Worm (Caenorhabditis elegans) whole organism, L2 larva: ENCODE data around the gene F46C5.7.
A peak's percentile ranks its signal among the peaks of the same experiment; 100 is the strongest.

Experiments used
- C34F6.9 ChIP-seq: fragments of 150-350 bp; optimal IDR thresholded peaks from 2 replicates; lab custom pipeline; 2014; ENCODE audit warnings: missing biosample characterization, missing genetic modification characterization
- F13H6.1 ChIP-seq: sonication (generic microtip); optimal IDR thresholded peaks from 2 replicates; lab custom pipeline; 2016; ENCODE audit warnings: missing genetic modification characterization, missing compliant biosample characterization
- Y55F3AM.14 ChIP-seq: fragments of 200-800 bp; sonication (Bioruptor generic); optimal IDR thresholded peaks from 2 replicates; lab custom pipeline; 2018; ENCODE audit warnings: mild to moderate bottlenecking, missing genetic modification characterization, missing compliant biosample characterization
- ZK546.5 ChIP-seq: sonication (generic microtip); optimal IDR thresholded peaks from 2 replicates; lab custom pipeline; 2017; ENCODE audit warnings: missing biosample characterization, missing genetic modification characterization
- alr-1 ChIP-seq: fragments of 150-350 bp; optimal IDR thresholded peaks from 2 replicates; lab custom pipeline; 2014; ENCODE audit warnings: missing biosample characterization, missing genetic modification characterization
- ama-1 ChIP-seq: fragments of 150-350 bp; optimal IDR thresholded peaks from 2 replicates; lab custom pipeline; 2018; ENCODE audit warnings: inconsistent platforms
- crh-2 ChIP-seq: sonication (generic microtip); optimal IDR thresholded peaks from 2 replicates; lab custom pipeline; 2017; ENCODE audit warnings: missing biosample characterization, missing genetic modification characterization
- egl-27 ChIP-seq: sonication (generic microtip); optimal IDR thresholded peaks from 3 replicates; lab custom pipeline; 2017; ENCODE audit warnings: missing biosample characterization, missing genetic modification reagents, missing genetic modification characterization
- elt-1 ChIP-seq: fragments of 150-350 bp; optimal IDR thresholded peaks from 2 replicates; lab custom pipeline; 2014; ENCODE audit warnings: missing biosample characterization, missing genetic modification characterization
- elt-3 ChIP-seq: sonication (generic microtip); optimal IDR thresholded peaks from 2 replicates; lab custom pipeline; 2017; ENCODE audit warnings: missing biosample characterization, missing genetic modification characterization
- fos-1 ChIP-seq: fragments of 150-350 bp; optimal IDR thresholded peaks from 2 replicates; lab custom pipeline; 2014; ENCODE audit warnings: missing biosample characterization, missing genetic modification characterization
- lin-11 ChIP-seq: fragments of 150-350 bp; sonication (generic microtip); optimal IDR thresholded peaks from 2 replicates; lab custom pipeline; 2014; ENCODE audit warnings: missing biosample characterization, missing genetic modification characterization, inconsistent platforms, mixed read lengths
- lin-13 ChIP-seq: fragments of 150-350 bp; optimal IDR thresholded peaks from 2 replicates; lab custom pipeline; 2014; ENCODE audit warnings: missing biosample characterization, missing genetic modification reagents, missing genetic modification characterization
- lin-39 ChIP-seq: fragments of 150-350 bp; optimal IDR thresholded peaks from 2 replicates; lab custom pipeline; 2014; ENCODE audit warnings: missing biosample characterization, missing genetic modification reagents, missing genetic modification characterization
- lsy-2 ChIP-seq, 2 experiments: fragments of 150-350 bp in 1 of 2; sonication (generic microtip) in 1 of 2; optimal IDR thresholded peaks; 2 replicates each; lab custom pipeline; 2014 to 2017; ENCODE audit warnings: missing biosample characterization in 2 of 2, missing genetic modification characterization in 2 of 2
- mab-5 ChIP-seq: fragments of 150-350 bp; optimal IDR thresholded peaks from 2 replicates; lab custom pipeline; 2014; ENCODE audit warnings: missing biosample characterization, missing genetic modification characterization
- mdl-1 ChIP-seq, 2 experiments: fragments of 150-350 bp in 1 of 2; sonication (generic microtip) in 1 of 2; optimal IDR thresholded peaks; 2 replicates each; lab custom pipeline; 2017; ENCODE audit warnings: missing biosample characterization in 2 of 2, missing genetic modification characterization in 2 of 2
- nhr-11 ChIP-seq: fragments of 150-350 bp; optimal IDR thresholded peaks from 2 replicates; lab custom pipeline; 2014; ENCODE audit warnings: missing biosample characterization, missing genetic modification characterization
- nhr-129 ChIP-seq: fragments of 150-350 bp; optimal IDR thresholded peaks from 2 replicates; lab custom pipeline; 2014; ENCODE audit warnings: missing biosample characterization, missing genetic modification characterization
- nhr-21 ChIP-seq: fragments of 150-350 bp; optimal IDR thresholded peaks from 2 replicates; lab custom pipeline; 2014; ENCODE audit warnings: missing biosample characterization, missing genetic modification characterization
- nhr-25 ChIP-seq: fragments of 150-350 bp; sonication (generic microtip); optimal IDR thresholded peaks from 3 replicates; lab custom pipeline; 2014; ENCODE audit warnings: missing biosample characterization, missing genetic modification characterization
- nhr-6 ChIP-seq: fragments of 150-350 bp; optimal IDR thresholded peaks from 2 replicates; lab custom pipeline; 2014; ENCODE audit warnings: missing biosample characterization, missing genetic modification characterization
- nhr-77 ChIP-seq: fragments of 150-350 bp; optimal IDR thresholded peaks from 2 replicates; lab custom pipeline; 2014; ENCODE audit warnings: missing biosample characterization, missing genetic modification characterization
- peb-1 ChIP-seq: fragments of 150-350 bp; optimal IDR thresholded peaks from 2 replicates; lab custom pipeline; 2014; ENCODE audit warnings: missing biosample characterization, missing genetic modification characterization
- sem-4 ChIP-seq: fragments of 150-350 bp; optimal IDR thresholded peaks from 2 replicates; lab custom pipeline; 2014; ENCODE audit warnings: missing biosample characterization, missing genetic modification reagents, missing genetic modification characterization
- sma-9 ChIP-seq, 2 experiments: fragments of 150-350 bp in 1 of 2; sonication (generic microtip) in 1 of 2; optimal IDR thresholded peaks; 2 replicates each; lab custom pipeline; 2014 to 2016; ENCODE audit warnings: missing genetic modification characterization in 2 of 2, mild to moderate bottlenecking in 1 of 2, missing biosample characterization in 1 of 2, missing compliant biosample characterization in 1 of 2, missing genetic modification reagents in 1 of 2, moderate library complexity in 1 of 2
- unc-39 ChIP-seq: fragments of 150-350 bp; optimal IDR thresholded peaks from 2 replicates; lab custom pipeline; 2014; ENCODE audit warnings: missing biosample characterization, missing genetic modification characterization
- unc-55 ChIP-seq: fragments of 150-350 bp; sonication (generic microtip); optimal IDR thresholded peaks from 3 replicates; lab custom pipeline; 2014; ENCODE audit warnings: missing biosample characterization, missing genetic modification reagents, missing genetic modification characterization
- ztf-1 ChIP-seq: fragments of 200-800 bp; sonication (Bioruptor generic); conservative IDR thresholded peaks from 2 replicates; pipeline ENCODE4 v1.3.6; 2022; ENCODE audit warnings: missing genetic modification characterization, missing compliant biosample characterization
- ztf-4 ChIP-seq: fragments of 150-350 bp; optimal IDR thresholded peaks from 2 replicates; lab custom pipeline; 2014; ENCODE audit warnings: missing biosample characterization, missing genetic modification characterization

Gene F46C5.7

ce11 chrII:8806921-8807320 lies 32.2 kb upstream of the F46C5.7 start, which contains the start of gene pho-13:
TSS of gene pho-13 (minus strand) at chrII:8807021.
- TF ChIP-seq fos-1 (tag; lab: Kevin White, UChicago) (peak; percentile 23), nhr-11 (no peak)

- TF ChIP-seq nhr-129 (tag; lab: Kevin White, UChicago) = no peak
- no peak for TF ChIP-seq nhr-25 (tag; lab: Kevin White, UChicago)
- no peak for TF ChIP-seq ztf-1 (GFP tag; lab: Robert Waterston, UW)
- no peak for TF ChIP-seq lin-13 (GFP tag; lab: Kevin White, UChicago)
- no peak for TF ChIP-seq lsy-2 (tag; optimal IDR thresholded peaks at IDR 0.05; lab: Kevin White, UChicago)
- no peak for TF ChIP-seq lin-39 (tag; lab: Kevin White, UChicago)
- TF ChIP-seq fos-1 (tag; lab: Kevin White, UChicago) = no peak
- no peak for TF ChIP-seq mdl-1 (tag; optimal IDR thresholded peaks at IDR 0.05; lab: Kevin White, UChicago)
- no peak for TF ChIP-seq C34F6.9 (tag; lab: Kevin White, UChicago)
Observed at ce11 chrII:8808482-8808881, 30.6 kb upstream of the F46C5.7 start, which contains the start of gene F07H5.10. TSS of gene F07H5.10 (minus strand) at chrII:8808582.

ce11 chrII:8810679-8811413 lies 28.3 kb upstream of the F46C5.7 start, which contains the start of the genes F46C5.9 and rer-1:
TSS of gene F46C5.9 (minus strand) at chrII:8810729.
TSS of gene rer-1 (plus strand) at chrII:8811370.
- TF ChIP-seq fos-1 (tag; lab: Kevin White, UChicago) = peak; percentile 17
- TF ChIP-seq unc-55 (GFP tag; lab: Kevin White, UChicago) = no peak
- TF ChIP-seq ZK546.5 (tag; lab: Kevin White, UChicago) = no peak
- TF ChIP-seq sma-9 (GFP tag; optimal IDR thresholded peaks at IDR 0.05; lab: Kevin White, UChicago) = no peak
- TF ChIP-seq sma-9 (tag; optimal IDR thresholded peaks at IDR 0.05; lab: Kevin White, UChicago) = no peak
- peak; percentile 74 for TF ChIP-seq crh-2 (tag; lab: Kevin White, UChicago)
- peak; percentile 5 to 73 for TF ChIP-seq lsy-2 (tag; optimal IDR thresholded peaks at IDR 0.05; lab: Kevin White, UChicago)
- no peak for TF ChIP-seq alr-1
- peak; percentile 69 for TF ChIP-seq C34F6.9 (tag; lab: Kevin White, UChicago)

- TF ChIP-seq ama-1 (lab: Kevin White, UChicago) (peak; percentile 24), lin-11 (no peak), nhr-21 (peak; percentile 31), elt-1 (tag; lab: Kevin White, UChicago) (no peak), mab-5 (tag; lab: Kevin White, UChicago) (no peak), crh-2 (tag; lab: Kevin White, UChicago) (peak; percentile 6), peb-1 (tag; lab: Kevin White, UChicago) (no peak), nhr-25 (tag; lab: Kevin White, UChicago) (no peak)
Observed at ce11 chrII:8811825-8812224, 27.3 kb upstream of the F46C5.7 start.

ce11 chrII:8812346-8812745 lies 26.8 kb upstream of the F46C5.7 start:
- TF ChIP-seq alr-1 (no peak), nhr-129 (tag; lab: Kevin White, UChicago) (no peak), F13H6.1 (tag; lab: Kevin White, UChicago) (no peak), crh-2 (tag; lab: Kevin White, UChicago) (no peak), sem-4 (tag; lab: Kevin White, UChicago) (no peak), Y55F3AM.14 (GFP tag; lab: Kevin White, UChicago) (no peak), C34F6.9 (tag; lab: Kevin White, UChicago) (peak; percentile 3), nhr-6 (tag; lab: Kevin White, UChicago) (no peak), elt-3 (tag; lab: Kevin White, UChicago) (no peak), nhr-25 (tag; lab: Kevin White, UChicago) (no peak), nhr-77 (no peak), nhr-11 (no peak), unc-39 (tag; lab: Kevin White, UChicago) (no peak), ama-1 (lab: Kevin White, UChicago) (peak; percentile 42), nhr-21 (peak; percentile 17), ztf-4 (tag; lab: Kevin White, UChicago) (peak; percentile 4), fos-1 (tag; lab: Kevin White, UChicago) (no peak), egl-27 (tag; lab: Kevin White, UChicago) (no peak)
